Fruit fly (Drosophila melanogaster): ENCODE results near the gene CG31115.
A peak's percentile ranks its signal among the peaks of the same experiment; 100 is the strongest.

Gene CG31115

DNA sequence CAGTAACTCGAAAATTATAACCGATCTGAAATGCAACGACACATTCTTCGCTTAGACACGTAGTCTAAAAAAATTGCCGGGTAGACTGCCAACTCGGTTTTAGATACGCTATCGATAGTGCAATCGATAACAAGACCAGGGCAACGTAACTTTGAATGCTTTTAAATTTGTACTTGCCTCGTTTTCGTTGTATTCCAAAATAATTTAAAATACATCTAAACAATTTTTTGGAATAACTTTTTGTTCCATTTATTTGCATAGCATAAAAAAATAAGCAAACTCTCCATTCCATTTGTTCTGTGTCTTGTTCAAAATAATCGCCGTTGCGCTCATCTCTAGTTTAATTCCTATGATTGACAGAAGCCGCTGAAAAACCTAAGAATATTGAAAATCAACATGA, 32.8 kb downstream of the CG31115 start, which contains the start of the genes Stt3B and CG11839 (continued):
- peak; percentile 6 for TF ChIP-seq Hmx (GFP tag; optimal IDR thresholded peaks at IDR 0.05)
- TF ChIP-seq CG6765 (GFP tag; optimal IDR thresholded peaks at IDR 0.05), result peak; percentile 4
- no peak for TF ChIP-seq CG17802 (tag; optimal IDR thresholded peaks at IDR 0.05)
- peak; percentile 79 for TF ChIP-seq HLH54F (GFP tag; optimal IDR thresholded peaks at IDR 0.05)
- peak; percentile 66; the same call in 2 of the 3 replicates for TF ChIP-seq CG7963 (GFP tag; IDR thresholded peaks at IDR 0.05; ENCODE audit: partially characterized antibody)
- no peak for TF ChIP-seq Dfd (GFP tag; optimal IDR thresholded peaks at IDR 0.05)
- TF ChIP-seq chm (GFP tag; IDR thresholded peaks at IDR 0.05), result no peak
- TF ChIP-seq CG17568 (GFP tag; optimal IDR thresholded peaks at IDR 0.05), result no peak
- TF ChIP-seq CG42726 (GFP tag; IDR thresholded peaks at IDR 0.05; ENCODE audit: partially characterized antibody), result peak; percentile 89; the same call in 1 of the 2 replicates
- no peak for TF ChIP-seq sc (optimal IDR thresholded peaks at IDR 0.05)
- no peak for TF ChIP-seq sc (GFP tag; optimal IDR thresholded peaks at IDR 0.05)
- TF ChIP-seq fd3F (GFP tag; optimal IDR thresholded peaks at IDR 0.05), result peak; percentile 62
- no peak for TF ChIP-seq grn (GFP tag; optimal IDR thresholded peaks at IDR 0.05)
- TF ChIP-seq pita (GFP tag; optimal IDR thresholded peaks at IDR 0.05), result no peak
- TF ChIP-seq Ptx1 (GFP tag; IDR thresholded peaks at IDR 0.05), result no peak; the same call in 1 of the 2 replicates
- peak; percentile 80 to 82 for TF ChIP-seq dpn (GFP tag; optimal IDR thresholded peaks at IDR 0.05)
- no peak for TF ChIP-seq Vsx1 (GFP tag; optimal IDR thresholded peaks at IDR 0.05)
- peak; percentile 42 for TF ChIP-seq psq (GFP tag; optimal IDR thresholded peaks at IDR 0.05)
- TF ChIP-seq Mes4 (GFP tag; optimal IDR thresholded peaks at IDR 0.05), result peak; percentile 53
- TF ChIP-seq her (GFP tag; optimal IDR thresholded peaks at IDR 0.05), result peak; percentile 62
- no peak; the same call in 2 of the 3 replicates for TF ChIP-seq ase (GFP tag; IDR thresholded peaks at IDR 0.05)
- peak; percentile 71 for TF ChIP-seq CG9876 (GFP tag; optimal IDR thresholded peaks at IDR 0.05)
- TF ChIP-seq C15 (GFP tag; IDR thresholded peaks at IDR 0.05), result no peak
- TF ChIP-seq br (optimal IDR thresholded peaks at IDR 0.05), result no peak
- peak; percentile 97 for TF ChIP-seq Ets65A (GFP tag)
- TF ChIP-seq lov (optimal IDR thresholded peaks at IDR 0.05), result no peak
- TF ChIP-seq lov (GFP tag; IDR thresholded peaks at IDR 0.05), result no peak
- TF ChIP-seq CG1647 (GFP tag; optimal IDR thresholded peaks at IDR 0.05), result peak; percentile 76
- no peak for TF ChIP-seq Dip2 (GFP tag; IDR thresholded peaks at IDR 0.05)
- peak; percentile 72 for TF ChIP-seq Mad (GFP tag; optimal IDR thresholded peaks at IDR 0.05)
- peak; percentile 41 for TF ChIP-seq CG4328 (GFP tag; optimal IDR thresholded peaks at IDR 0.05)
- peak; percentile 85 for TF ChIP-seq CG2712 (tag; optimal IDR thresholded peaks at IDR 0.05)
- no peak for TF ChIP-seq CG5180 (GFP tag; optimal IDR thresholded peaks at IDR 0.05)
- peak; percentile 85 for TF ChIP-seq CG2116 (GFP tag; optimal IDR thresholded peaks at IDR 0.05)
- TF ChIP-seq CG14710 (tag; optimal IDR thresholded peaks at IDR 0.05), result peak; percentile 85
- no peak for TF ChIP-seq scrt (GFP tag; optimal IDR thresholded peaks at IDR 0.05)
- no peak for TF ChIP-seq CG11560 (tag; IDR thresholded peaks at IDR 0.05)
- peak; percentile 95 for TF ChIP-seq row (GFP tag; IDR thresholded peaks at IDR 0.05)
- TF ChIP-seq peb (GFP tag; IDR thresholded peaks at IDR 0.05), result peak; percentile 48; the same call in 1 of the 2 replicates
- peak; percentile 75 for TF ChIP-seq CG12942 (GFP tag; optimal IDR thresholded peaks at IDR 0.05)
- TF ChIP-seq stwl (tag; optimal IDR thresholded peaks at IDR 0.05), result peak; percentile 80
- TF ChIP-seq vvl (GFP tag; IDR thresholded peaks at IDR 0.05), result peak; percentile 68
- TF ChIP-seq Tbp (GFP tag; optimal IDR thresholded peaks at IDR 0.05), result no peak
- TF ChIP-seq crol (GFP tag; IDR thresholded peaks at IDR 0.05), result no peak
- no peak for TF ChIP-seq CG10147 (GFP tag; optimal IDR thresholded peaks at IDR 0.05)
- no peak for TF ChIP-seq sisA (GFP tag; IDR thresholded peaks at IDR 0.05)
- no peak for TF ChIP-seq yki (optimal IDR thresholded peaks at IDR 0.05)
- TF ChIP-seq CG3407 (GFP tag; optimal IDR thresholded peaks at IDR 0.05), result peak; percentile 6
- peak; percentile 70; the same call in 1 of the 2 replicates for TF ChIP-seq nerfin-2 (GFP tag; IDR thresholded peaks at IDR 0.05; ENCODE audit: partially characterized antibody)
- TF ChIP-seq Sox102F (GFP tag; optimal IDR thresholded peaks at IDR 0.05), result no peak
- TF ChIP-seq GATAe (GFP tag; conservative IDR thresholded peaks at IDR 0.05), result no peak
- TF ChIP-seq Adf1 (GFP tag; IDR thresholded peaks at IDR 0.05), result no peak
- TF ChIP-seq CG13123 (GFP tag; optimal IDR thresholded peaks at IDR 0.05), result no peak
